Fruit fly (Drosophila melanogaster) whole organism: ENCODE measurements around the gene firl.

Experiments used
- CG8478 ChIP-seq: fragments of >200 bp; optimal IDR thresholded peaks from 2 replicates; lab custom pipeline; 2018; ENCODE audit warnings: inconsistent platforms
- Dll ChIP-seq: fragments of >200 bp; optimal IDR thresholded peaks from 2 replicates; lab custom pipeline; 2017
- EcR ChIP-seq, 2 experiments: fragments of >200 bp; optimal IDR thresholded peaks; 2 replicates each; lab custom pipeline; 2017; ENCODE audit warnings: missing biosample characterization in 2 of 2, missing genetic modification characterization in 2 of 2, missing genetic modification reagents in 2 of 2
- pan ChIP-seq: fragments of >200 bp; optimal IDR thresholded peaks from 2 replicates; lab custom pipeline; 2017
- psq ChIP-seq: fragments of >200 bp; optimal IDR thresholded peaks from 2 replicates; lab custom pipeline; 2017
- usp ChIP-seq: fragments of >200 bp; optimal IDR thresholded peaks from 2 replicates; lab custom pipeline; 2017; ENCODE audit warnings: missing biosample characterization, missing genetic modification characterization, mixed read lengths

- TF ChIP-seq EcR (GFP tag; optimal IDR thresholded peaks at IDR 0.05; lab: Kevin White, UChicago) (no peak), CG8478 (lab: Kevin White, UChicago) (no peak), usp (no peak), psq (lab: Kevin White, UChicago) (no peak), pan (no peak), Dll (lab: Kevin White, UChicago) (no peak)
These were observed 37.8 kb downstream of the firl start for dm6 chr2L:12028808-12029207.
